Worm (Caenorhabditis elegans) whole organism, young adult: ENCODE data around the gene arrd-24.

Source experiments
- B0019.2 ChIP-seq: fragments of 200-800 bp; sonication (Bioruptor generic); conservative IDR thresholded peaks from 2 replicates; pipeline ENCODE4 v1.3.6; 2022; ENCODE audit warnings: missing genetic modification reagents, missing genetic modification characterization, missing compliant biosample characterization
- Y67H2A.10 ChIP-seq: fragments of 200-800 bp; sonication (Bioruptor generic); conservative IDR thresholded peaks from 2 replicates; pipeline ENCODE4 v1.3.6; 2022; ENCODE audit warnings: missing genetic modification reagents, missing genetic modification characterization, missing compliant biosample characterization
- ama-1 ChIP-seq, 3 experiments: fragments of 150-350 bp in 1 of 3; sonication (generic microtip) in 2 of 3; optimal IDR thresholded peaks; 2 replicates each; lab custom pipeline; 2014 to 2018; ENCODE audit warnings: missing biosample characterization in 2 of 3, missing genetic modification characterization in 2 of 3, missing genetic modification reagents in 2 of 3
- nhr-90 ChIP-seq: sonication (generic microtip); optimal IDR thresholded peaks from 2 replicates; lab custom pipeline; 2016; ENCODE audit warnings: missing genotype, mild to moderate bottlenecking, missing genetic modification characterization, missing compliant biosample characterization
- rec-8 ChIP-seq, 2 experiments: sonication (generic microtip); optimal IDR thresholded peaks; 2 replicates each; lab custom pipeline; 2016; ENCODE audit warnings: mild to moderate bottlenecking in 2 of 2, missing genetic modification characterization in 2 of 2, missing genetic modification reagents in 2 of 2, missing genotype in 2 of 2, missing biosample characterization in 1 of 2, missing compliant biosample characterization in 1 of 2, moderate library complexity in 1 of 2
- repo-1 ChIP-seq: sonication (generic microtip); optimal IDR thresholded peaks from 2 replicates; lab custom pipeline; 2017; ENCODE audit warnings: mild to moderate bottlenecking, missing genetic modification characterization, missing compliant biosample characterization
- sdz-38 ChIP-seq: sonication (generic microtip); optimal IDR thresholded peaks from 2 replicates; lab custom pipeline; 2016; ENCODE audit warnings: missing genotype, missing genetic modification characterization, missing compliant biosample characterization
- snpc-1.3 ChIP-seq: sonication (generic microtip); optimal IDR thresholded peaks from 2 replicates; lab custom pipeline; 2017; ENCODE audit warnings: missing genetic modification characterization, mild to moderate bottlenecking, missing compliant biosample characterization, antibody characterized with exemption, moderate library complexity, missing genotype, missing genetic modification reagents; ENCODE audit not compliant: insufficient read depth
- snpc-4 ChIP-seq, 5 experiments: fragments of 150-350 bp in 1 of 5; sonication (generic microtip) in 4 of 5; optimal IDR thresholded peaks; 2 replicates each; lab custom pipeline; 2014 to 2018; ENCODE audit warnings: missing genetic modification characterization in 5 of 5, missing biosample characterization in 3 of 5, antibody characterized with exemption in 2 of 5, mild to moderate bottlenecking in 2 of 5, missing compliant biosample characterization in 2 of 5, missing genotype in 2 of 5, moderate library complexity in 2 of 5, missing genetic modification reagents in 1 of 5
- ztf-22 ChIP-seq: fragments of 200-800 bp; sonication (Bioruptor generic); optimal IDR thresholded peaks from 2 replicates; lab custom pipeline; 2018; ENCODE audit warnings: mild to moderate bottlenecking, missing genetic modification characterization, moderate library complexity, missing compliant biosample characterization

- TF ChIP-seq nhr-90 (tag; lab: Kevin White, UChicago) (no peak), repo-1 (tag; lab: Kevin White, UChicago) (no peak), ama-1 (optimal IDR thresholded peaks at IDR 0.05; lab: Kevin White, UChicago) (no peak), ama-1 (GFP tag; optimal IDR thresholded peaks at IDR 0.05; lab: Kevin White, UChicago) (no peak), rec-8 (tag; optimal IDR thresholded peaks at IDR 0.05; lab: Kevin White, UChicago) (no peak), snpc-1.3 (tag; lab: Kevin White, UChicago) (no peak), ztf-22 (GFP tag; lab: Kevin White, UChicago) (no peak), Y67H2A.10 (no peak), B0019.2 (GFP tag; lab: Robert Waterston, UW) (no peak), snpc-4 (GFP tag; optimal IDR thresholded peaks at IDR 0.05; lab: Kevin White, UChicago) (no peak), snpc-4 (tag; optimal IDR thresholded peaks at IDR 0.05; lab: Kevin White, UChicago) (no peak), sdz-38 (tag; lab: Kevin White, UChicago) (no peak)
Observed at ce11 chrX:13948810-13949209, 31.5 kb downstream of the arrd-24 start, which contains the start of gene alg-1.
